Worm (Caenorhabditis elegans) whole organism, mixed stage, embryonic: Measurements from ENCODE around the gene clec-199.

Source experiments
- M03D4.4 ChIP-seq: sonication (generic microtip); optimal IDR thresholded peaks from 2 replicates; lab custom pipeline; 2017; ENCODE audit warnings: mild to moderate bottlenecking, missing genetic modification characterization, missing compliant biosample characterization
- bed-3 ChIP-seq: fragments of 200-800 bp; sonication (Bioruptor generic); optimal IDR thresholded peaks from 3 replicates; lab custom pipeline; 2018; ENCODE audit warnings: mild to moderate bottlenecking, missing genetic modification characterization, moderate library complexity, missing compliant biosample characterization
- blmp-1 ChIP-seq: fragments of 150-350 bp; optimal IDR thresholded peaks from 2 replicates; lab custom pipeline; 2014; ENCODE audit warnings: missing biosample characterization, missing genetic modification characterization
- ceh-83 ChIP-seq: fragments of 200-800 bp; sonication (Bioruptor generic); optimal IDR thresholded peaks from 2 replicates; lab custom pipeline; 2018; ENCODE audit warnings: mild to moderate bottlenecking, missing genetic modification characterization, missing compliant biosample characterization
- ces-1 ChIP-seq: fragments of 150-350 bp; optimal IDR thresholded peaks from 2 replicates; lab custom pipeline; 2014; ENCODE audit warnings: missing biosample characterization, missing genetic modification reagents, missing genetic modification characterization
- cnd-1 ChIP-seq: fragments of 200-800 bp; sonication (Bioruptor generic); optimal IDR thresholded peaks from 2 replicates; lab custom pipeline; 2018; ENCODE audit warnings: mild to moderate bottlenecking, missing genetic modification characterization, missing compliant biosample characterization
- elt-1 ChIP-seq: sonication (generic microtip); optimal IDR thresholded peaks from 2 replicates; lab custom pipeline; 2017; ENCODE audit warnings: missing genetic modification characterization, mild to moderate bottlenecking, missing compliant biosample characterization, antibody characterized with exemption, moderate library complexity, borderline replicate concordance; ENCODE audit not compliant: insufficient read depth
- flh-1 ChIP-seq: fragments of 200-800 bp; sonication (Bioruptor generic); optimal IDR thresholded peaks from 2 replicates; lab custom pipeline; 2018; ENCODE audit warnings: mild to moderate bottlenecking, missing genetic modification characterization, moderate library complexity, missing compliant biosample characterization
- ham-2 ChIP-seq: fragments of 200-800 bp; sonication (Bioruptor generic); optimal IDR thresholded peaks from 2 replicates; lab custom pipeline; 2018; ENCODE audit warnings: mild to moderate bottlenecking, missing genetic modification characterization, missing compliant biosample characterization
- lin-13 ChIP-seq: fragments of 150-350 bp; optimal IDR thresholded peaks from 2 replicates; lab custom pipeline; 2014; ENCODE audit warnings: missing biosample characterization, missing genetic modification characterization
- lin-32 ChIP-seq: fragments of 200-800 bp; sonication (Bioruptor generic); optimal IDR thresholded peaks from 2 replicates; lab custom pipeline; 2018; ENCODE audit warnings: mild to moderate bottlenecking, missing genetic modification characterization, missing compliant biosample characterization
- nhr-237 ChIP-seq: fragments of 150-350 bp; optimal IDR thresholded peaks from 2 replicates; lab custom pipeline; 2014; ENCODE audit warnings: missing biosample characterization, missing genetic modification characterization
- pha-4 ChIP-seq: fragments of 150-350 bp; optimal IDR thresholded peaks from 2 replicates; lab custom pipeline; 2018; ENCODE audit warnings: missing biosample characterization, missing genetic modification reagents, missing genetic modification characterization
- sem-2 ChIP-seq: fragments of 200-800 bp; sonication (Bioruptor generic); optimal IDR thresholded peaks from 2 replicates; lab custom pipeline; 2018; ENCODE audit warnings: mild to moderate bottlenecking, missing genetic modification characterization, missing compliant biosample characterization
- sptf-1 ChIP-seq: sonication (generic microtip); optimal IDR thresholded peaks from 2 replicates; lab custom pipeline; 2017; ENCODE audit warnings: mild to moderate bottlenecking, missing genetic modification characterization, moderate library complexity, missing compliant biosample characterization
- tbx-8 ChIP-seq: fragments of 200-800 bp; sonication (Bioruptor generic); optimal IDR thresholded peaks from 2 replicates; lab custom pipeline; 2018; ENCODE audit warnings: mild to moderate bottlenecking, missing genetic modification characterization, moderate library complexity, missing compliant biosample characterization
- unc-120 ChIP-seq: sonication (generic microtip); optimal IDR thresholded peaks from 2 replicates; lab custom pipeline; 2017; ENCODE audit warnings: missing genetic modification characterization, missing compliant biosample characterization; ENCODE audit not compliant: poor library complexity, severe bottlenecking
- unc-39 ChIP-seq: fragments of 150-350 bp; optimal IDR thresholded peaks from 2 replicates; lab custom pipeline; 2014; ENCODE audit warnings: missing biosample characterization, missing genetic modification characterization
- zip-8 ChIP-seq: fragments of 150-350 bp; optimal IDR thresholded peaks from 2 replicates; lab custom pipeline; 2014; ENCODE audit warnings: missing biosample characterization, missing genetic modification characterization
- ztf-11 ChIP-seq: fragments of 150-350 bp; optimal IDR thresholded peaks from 2 replicates; lab custom pipeline; 2014; ENCODE audit warnings: missing biosample characterization, missing genetic modification characterization

clec-199 gene

ce11 chrIV:17407025-17407424 is 55.3 kb downstream of the clec-199 start, which contains the start of gene T02D1.7:
Gene T02D1.7, minus strand, starts transcription at chrIV:17407125.
- no peak for TF ChIP-seq flh-1
- TF ChIP-seq, all 35 proteins: peak for 0

ce11 chrIV:17407491-17407890 is 55.8 kb downstream of the clec-199 start, which contains the start of gene T02D1.9:
Gene T02D1.9, minus strand, starts transcription at chrIV:17407591.
- TF ChIP-seq lin-13 (tag; lab: Kevin White, UChicago), result no peak
- TF ChIP-seq zip-8 (tag; lab: Kevin White, UChicago), result no peak
- no peak for TF ChIP-seq M03D4.4 (tag; lab: Kevin White, UChicago)
- TF ChIP-seq pha-4 (tag; lab: Kevin White, UChicago), result no peak
- TF ChIP-seq unc-120, result no peak
- no peak for TF ChIP-seq ceh-83
- TF ChIP-seq tbx-8 (GFP tag; lab: Kevin White, UChicago), result no peak
- TF ChIP-seq lin-32 (GFP tag; lab: Kevin White, UChicago), result no peak
- TF ChIP-seq sptf-1 (tag; lab: Kevin White, UChicago), result no peak
- no peak for TF ChIP-seq blmp-1 (tag; lab: Kevin White, UChicago)
- no peak for TF ChIP-seq unc-39 (tag; lab: Kevin White, UChicago)
- no peak for TF ChIP-seq nhr-237
- no peak for TF ChIP-seq bed-3 (GFP tag; lab: Kevin White, UChicago)
- no peak for TF ChIP-seq flh-1
- TF ChIP-seq cnd-1, result no peak
- TF ChIP-seq sem-2 (GFP tag; lab: Kevin White, UChicago), result no peak
- TF ChIP-seq ces-1, result no peak
- TF ChIP-seq ztf-11 (tag; lab: Kevin White, UChicago), result no peak
- TF ChIP-seq elt-1, result no peak
- TF ChIP-seq ham-2 (GFP tag; lab: Kevin White, UChicago), result no peak
